ENCODE assay signal across 1 fruit fly cellular context in the genomic region with DNA sequence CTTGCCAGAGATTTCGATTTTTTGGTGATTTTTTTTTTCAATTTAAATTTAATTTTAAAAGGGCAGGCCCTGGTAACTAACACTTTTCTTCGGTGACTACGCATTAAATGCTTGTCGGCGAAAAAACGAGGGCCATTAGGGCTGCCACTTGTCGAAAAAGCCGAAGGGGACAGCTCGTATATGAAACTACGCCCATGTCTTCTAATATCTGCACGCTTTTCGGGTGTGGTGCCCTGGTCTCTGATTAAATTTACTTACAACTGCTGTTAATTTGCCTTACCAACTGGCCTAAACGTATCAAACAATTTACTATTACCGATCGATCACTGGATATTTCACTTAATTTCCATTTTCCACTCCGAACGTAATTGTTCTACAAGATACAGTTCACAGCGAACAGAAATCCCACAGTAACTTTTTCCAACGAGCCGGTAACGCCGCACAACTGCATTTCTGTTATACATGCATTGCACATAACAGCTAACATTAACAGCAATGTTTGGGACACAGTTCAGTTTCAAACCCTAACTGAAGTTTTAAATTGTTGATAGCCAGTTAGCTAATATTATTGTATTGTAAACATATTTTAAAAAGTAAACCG.
TF ChIP-seq lines count a peak whose summit lies in the region.

No protein-coding gene starts in this region.

TF ChIP-seq in whole organism, embryonic, 481 proteins besides CTCF, POLR2A, EP300 and RAD21 (continued from another document):
- TF ChIP-seq CG12236 (GFP tag; optimal IDR thresholded peaks at IDR 0.05; lab: Kevin White, UChicago), result no peak
- TF ChIP-seq Hr39 (optimal IDR thresholded peaks at IDR 0.05; lab: Kevin White, UChicago), result no peak
- TF ChIP-seq B-H2 (GFP tag; optimal IDR thresholded peaks at IDR 0.05; lab: Kevin White, UChicago), result no peak
- TF ChIP-seq ttk (GFP tag; IDR thresholded peaks at IDR 0.05; lab: Robert Waterston, UW), result no peak
- no peak for TF ChIP-seq CG6813 (GFP tag; optimal IDR thresholded peaks at IDR 0.05; lab: Kevin White, UChicago)
- TF ChIP-seq CG15073 (GFP tag; optimal IDR thresholded peaks at IDR 0.05; lab: Kevin White, UChicago), result no peak
- TF ChIP-seq ato (GFP tag; IDR thresholded peaks at IDR 0.05; lab: Robert Waterston, UW; ENCODE audit: partially characterized antibody), result no peak
- TF ChIP-seq NFAT (GFP tag; IDR thresholded peaks at IDR 0.05; lab: Robert Waterston, UW), result no peak
- peak; percentile 51 for TF ChIP-seq Myb (GFP tag; optimal IDR thresholded peaks at IDR 0.05; lab: Kevin White, UChicago)
- TF ChIP-seq gem (tag; optimal IDR thresholded peaks at IDR 0.05; lab: Kevin White, UChicago), result peak; percentile 14
- peak; percentile 29 for TF ChIP-seq Nf-YC (tag; optimal IDR thresholded peaks at IDR 0.05; lab: Kevin White, UChicago)
- no peak for TF ChIP-seq CG3838 (GFP tag; optimal IDR thresholded peaks at IDR 0.05; lab: Kevin White, UChicago)
- no peak for TF ChIP-seq caup (GFP tag; optimal IDR thresholded peaks at IDR 0.05; lab: Kevin White, UChicago; ENCODE audit: severe bottlenecking)
- TF ChIP-seq vfl (GFP tag; optimal IDR thresholded peaks at IDR 0.05; lab: Kevin White, UChicago), result no peak
